Worm (Caenorhabditis elegans) whole organism, late embryonic: Measurements from ENCODE around the gene C41A3.2.

Experiments
- C38D4.7 ChIP-seq: fragments of 200-800 bp; sonication (Bioruptor generic); optimal IDR thresholded peaks from 2 replicates; lab custom pipeline; 2018; ENCODE audit warnings: mild to moderate bottlenecking, missing genetic modification characterization, moderate library complexity, missing compliant biosample characterization
- F13H6.1 ChIP-seq: sonication (generic microtip); optimal IDR thresholded peaks from 2 replicates; lab custom pipeline; 2016; ENCODE audit warnings: missing genetic modification characterization, missing compliant biosample characterization
- K09A11.1 ChIP-seq: sonication (generic microtip); optimal IDR thresholded peaks from 2 replicates; lab custom pipeline; 2017; ENCODE audit warnings: antibody characterized with exemption, mild to moderate bottlenecking, missing genetic modification characterization, missing compliant biosample characterization; ENCODE audit not compliant: insufficient read depth
- ama-1 ChIP-seq: fragments of 150-350 bp; optimal IDR thresholded peaks from 2 replicates; lab custom pipeline; 2014
- ceh-18 ChIP-seq: sonication (generic microtip); optimal IDR thresholded peaks from 2 replicates; lab custom pipeline; 2016; ENCODE audit warnings: missing genetic modification characterization, missing compliant biosample characterization
- ceh-19 ChIP-seq: fragments of 200-800 bp; sonication (Bioruptor generic); optimal IDR thresholded peaks from 2 replicates; lab custom pipeline; 2018; ENCODE audit warnings: mild to moderate bottlenecking, missing genetic modification characterization, missing compliant biosample characterization
- ceh-2 ChIP-seq: sonication (generic microtip); optimal IDR thresholded peaks from 2 replicates; lab custom pipeline; 2016; ENCODE audit warnings: missing genotype, missing genetic modification characterization, missing compliant biosample characterization
- ceh-24 ChIP-seq: sonication (generic microtip); optimal IDR thresholded peaks from 2 replicates; lab custom pipeline; 2016; ENCODE audit warnings: mild to moderate bottlenecking, missing genetic modification characterization, missing compliant biosample characterization
- ceh-30 ChIP-seq: fragments of 150-350 bp; optimal IDR thresholded peaks from 2 replicates; lab custom pipeline; 2014; ENCODE audit warnings: missing biosample characterization, missing genetic modification characterization
- ceh-31 ChIP-seq: sonication (generic microtip); optimal IDR thresholded peaks from 2 replicates; lab custom pipeline; 2016; ENCODE audit warnings: missing genetic modification characterization, missing compliant biosample characterization
- ceh-45 ChIP-seq: fragments of 200-800 bp; sonication (Bioruptor generic); IDR thresholded peaks from 2 replicates; pipeline ENCODE4 v1.3.6; 2022; ENCODE audit warnings: missing genetic modification reagents, missing genetic modification characterization, missing compliant biosample characterization
- che-1 ChIP-seq: sonication (generic microtip); optimal IDR thresholded peaks from 2 replicates; lab custom pipeline; 2016; ENCODE audit warnings: mild to moderate bottlenecking, missing genetic modification characterization, missing compliant biosample characterization
- dve-1 ChIP-seq: sonication (generic microtip); optimal IDR thresholded peaks from 2 replicates; lab custom pipeline; 2017; ENCODE audit warnings: antibody characterized with exemption, mild to moderate bottlenecking, missing genetic modification characterization, missing compliant biosample characterization
- elt-2 ChIP-seq: sonication (generic microtip); optimal IDR thresholded peaks from 2 replicates; lab custom pipeline; 2016; ENCODE audit warnings: missing genetic modification reagents, missing genetic modification characterization, missing compliant biosample characterization
- elt-4 ChIP-seq: sonication (generic microtip); optimal IDR thresholded peaks from 2 replicates; lab custom pipeline; 2016; ENCODE audit warnings: missing genetic modification characterization, missing compliant biosample characterization
- ets-4 ChIP-seq: sonication (generic microtip); optimal IDR thresholded peaks from 2 replicates; lab custom pipeline; 2016; ENCODE audit warnings: missing genetic modification characterization, missing compliant biosample characterization
- fax-1 ChIP-seq: sonication (generic microtip); optimal IDR thresholded peaks from 2 replicates; lab custom pipeline; 2016; ENCODE audit warnings: missing genotype, missing genetic modification characterization, missing compliant biosample characterization
- gmeb-2 ChIP-seq: sonication (generic microtip); optimal IDR thresholded peaks from 2 replicates; lab custom pipeline; 2016; ENCODE audit warnings: missing genetic modification characterization, inconsistent platforms, missing compliant biosample characterization
- hlh-15 ChIP-seq: sonication (generic microtip); optimal IDR thresholded peaks from 2 replicates; lab custom pipeline; 2016; ENCODE audit warnings: missing genetic modification characterization, missing compliant biosample characterization
- hlh-30 ChIP-seq: sonication (generic microtip); optimal IDR thresholded peaks from 2 replicates; lab custom pipeline; 2017; ENCODE audit warnings: antibody characterized with exemption, missing genetic modification characterization, missing compliant biosample characterization; ENCODE audit not compliant: insufficient read depth
- lim-6 ChIP-seq: sonication (generic microtip); optimal IDR thresholded peaks from 2 replicates; lab custom pipeline; 2016; ENCODE audit warnings: missing genetic modification characterization, missing compliant biosample characterization
- madf-2 ChIP-seq: sonication (generic microtip); optimal IDR thresholded peaks from 2 replicates; lab custom pipeline; 2017; ENCODE audit warnings: missing genetic modification characterization, missing compliant biosample characterization
- mec-3 ChIP-seq: sonication (generic microtip); optimal IDR thresholded peaks from 2 replicates; lab custom pipeline; 2016; ENCODE audit warnings: borderline replicate concordance, missing genetic modification characterization, missing compliant biosample characterization
- nfya-1 ChIP-seq: sonication (generic microtip); optimal IDR thresholded peaks from 2 replicates; lab custom pipeline; 2017; ENCODE audit warnings: missing genetic modification characterization, mild to moderate bottlenecking, missing compliant biosample characterization, antibody characterized with exemption, moderate library complexity
- nhr-232 ChIP-seq: sonication (generic microtip); optimal IDR thresholded peaks from 2 replicates; lab custom pipeline; 2016; ENCODE audit warnings: missing genetic modification characterization, missing compliant biosample characterization
- pag-3 ChIP-seq: sonication (generic microtip); optimal IDR thresholded peaks from 2 replicates; lab custom pipeline; 2016; ENCODE audit warnings: missing compliant biosample characterization, missing genetic modification characterization, borderline replicate concordance
- pat-9 ChIP-seq: fragments of 200-800 bp; sonication (Bioruptor generic); optimal IDR thresholded peaks from 2 replicates; lab custom pipeline; 2018; ENCODE audit warnings: mild to moderate bottlenecking, missing genetic modification characterization, moderate library complexity, missing compliant biosample characterization
- pax-1 ChIP-seq: fragments of 150-350 bp; optimal IDR thresholded peaks from 2 replicates; lab custom pipeline; 2014; ENCODE audit warnings: missing biosample characterization, missing genetic modification characterization
- pha-2 ChIP-seq: sonication (generic microtip); optimal IDR thresholded peaks from 2 replicates; lab custom pipeline; 2017; ENCODE audit warnings: mild to moderate bottlenecking, missing genetic modification characterization, missing compliant biosample characterization
- rnt-1 ChIP-seq: sonication (generic microtip); optimal IDR thresholded peaks from 2 replicates; lab custom pipeline; 2016; ENCODE audit warnings: missing genetic modification characterization, missing compliant biosample characterization
- sdc-2 ChIP-seq: sonication (generic microtip); optimal IDR thresholded peaks from 2 replicates; lab custom pipeline; 2016; ENCODE audit warnings: missing genotype, missing genetic modification characterization, missing compliant biosample characterization
- sox-2 ChIP-seq: fragments of 200-800 bp; sonication (Bioruptor generic); IDR thresholded peaks from 2 replicates; pipeline ENCODE4 v1.3.6; 2022; ENCODE audit warnings: missing genetic modification reagents, missing genetic modification characterization, missing compliant biosample characterization
- sox-4 ChIP-seq: sonication (generic microtip); optimal IDR thresholded peaks from 2 replicates; lab custom pipeline; 2017; ENCODE audit warnings: mild to moderate bottlenecking, missing genetic modification characterization, inconsistent platforms, missing compliant biosample characterization
- syd-9 ChIP-seq: sonication (generic microtip); optimal IDR thresholded peaks from 2 replicates; lab custom pipeline; 2016; ENCODE audit warnings: mild to moderate bottlenecking, missing genetic modification characterization, moderate library complexity, missing compliant biosample characterization
- tbx-7 ChIP-seq: sonication (generic microtip); optimal IDR thresholded peaks from 2 replicates; lab custom pipeline; 2016; ENCODE audit warnings: missing genotype, missing genetic modification characterization, missing compliant biosample characterization
- ttx-3 ChIP-seq: sonication (generic microtip); optimal IDR thresholded peaks from 2 replicates; lab custom pipeline; 2016; ENCODE audit warnings: missing genetic modification reagents, missing genetic modification characterization, missing compliant biosample characterization
- unc-3 ChIP-seq, 2 experiments: fragments of 200-800 bp in 1 of 2; sonication (Bioruptor generic) in 1 of 2; sonication (generic microtip) in 1 of 2; conservative IDR thresholded peaks in 1 of 2; optimal IDR thresholded peaks in 1 of 2; 2 replicates each; pipeline versions ENCODE4 v1.3.6 to Lab custom; 2016 to 2022; ENCODE audit warnings: missing compliant biosample characterization in 2 of 2, missing genetic modification characterization in 2 of 2, missing genetic modification reagents in 1 of 2
- ztf-16 ChIP-seq: sonication (generic microtip); optimal IDR thresholded peaks from 2 replicates; lab custom pipeline; 2017; ENCODE audit warnings: missing genetic modification characterization, missing compliant biosample characterization

C41A3.2 gene

DNA sequence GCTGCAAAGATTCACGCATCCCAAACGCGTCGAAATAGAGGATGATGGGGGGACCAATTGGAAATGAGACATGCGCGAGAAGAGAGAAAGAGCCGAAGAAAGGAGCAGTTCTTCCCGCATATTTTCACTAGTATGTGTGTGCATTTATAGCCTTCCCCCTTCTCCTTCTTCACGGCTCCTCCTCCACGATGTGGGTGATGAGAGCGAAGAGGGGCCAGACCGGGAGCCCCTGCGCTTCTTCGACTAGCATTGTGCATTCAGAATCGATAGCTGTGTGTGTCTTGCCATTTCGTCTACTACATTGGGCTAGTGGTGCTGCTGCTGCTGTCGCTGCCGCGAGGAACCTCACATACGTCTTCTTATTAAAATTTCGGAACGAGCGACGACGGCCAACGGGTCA lies 45.9 kb downstream of the C41A3.2 start, which contains the start of gene jkk-1 (continued):
- TF ChIP-seq che-1 (tag; lab: Kevin White, UChicago) = no peak
- no peak for TF ChIP-seq unc-3 (GFP tag; conservative IDR thresholded peaks at IDR 0.05; lab: Robert Waterston, UW)
- TF ChIP-seq unc-3 (tag; optimal IDR thresholded peaks at IDR 0.05; lab: Kevin White, UChicago) = no peak
- TF ChIP-seq dve-1 (tag; lab: Kevin White, UChicago) = no peak
- TF ChIP-seq ztf-16 = no peak
- peak; percentile 68 for TF ChIP-seq sdc-2 (tag; lab: Kevin White, UChicago)
- no peak for TF ChIP-seq elt-4
- TF ChIP-seq pha-2 (tag; lab: Kevin White, UChicago) = no peak
- TF ChIP-seq hlh-15 (tag; lab: Kevin White, UChicago) = no peak
- TF ChIP-seq ttx-3 (tag; lab: Kevin White, UChicago) = no peak
- no peak for TF ChIP-seq pag-3
- no peak for TF ChIP-seq sox-4 (tag; lab: Kevin White, UChicago)
- no peak for TF ChIP-seq pat-9 (tag; lab: Kevin White, UChicago)
- no peak for TF ChIP-seq elt-2 (tag; lab: Kevin White, UChicago)
- no peak for TF ChIP-seq syd-9 (tag; lab: Kevin White, UChicago)
- no peak for TF ChIP-seq ceh-2 (tag; lab: Kevin White, UChicago)
- TF ChIP-seq tbx-7 (tag; lab: Kevin White, UChicago) = no peak
- no peak for TF ChIP-seq mec-3 (tag; lab: Kevin White, UChicago)
- no peak for TF ChIP-seq ama-1 (lab: Kevin White, UChicago)
- no peak for TF ChIP-seq ceh-24 (tag; lab: Kevin White, UChicago)
- TF ChIP-seq lim-6 (tag; lab: Kevin White, UChicago) = no peak
- TF ChIP-seq C38D4.7 (GFP tag; lab: Kevin White, UChicago) = no peak
- peak; percentile 64 for TF ChIP-seq ceh-31 (tag; lab: Kevin White, UChicago)
- no peak for TF ChIP-seq rnt-1 (tag; lab: Kevin White, UChicago)
- no peak for TF ChIP-seq ceh-30 (tag; lab: Kevin White, UChicago)
- TF ChIP-seq sox-2 (GFP tag; lab: Robert Waterston, UW) = no peak
- TF ChIP-seq ceh-19 = peak; percentile 44
- TF ChIP-seq pax-1 (tag; lab: Kevin White, UChicago) = no peak
- no peak for TF ChIP-seq hlh-30 (tag; lab: Kevin White, UChicago)
- no peak for TF ChIP-seq K09A11.1
- TF ChIP-seq nhr-232 (tag; lab: Kevin White, UChicago) = no peak
- no peak for TF ChIP-seq fax-1 (tag; lab: Kevin White, UChicago)
- no peak for TF ChIP-seq gmeb-2 (tag; lab: Kevin White, UChicago)
- TF ChIP-seq ceh-45 (GFP tag; lab: Robert Waterston, UW) = no peak
- no peak for TF ChIP-seq ceh-18 (tag; lab: Kevin White, UChicago)
- no peak for TF ChIP-seq madf-2 (tag; lab: Kevin White, UChicago)
- TF ChIP-seq, all 69 proteins: peak for 10

DNA sequence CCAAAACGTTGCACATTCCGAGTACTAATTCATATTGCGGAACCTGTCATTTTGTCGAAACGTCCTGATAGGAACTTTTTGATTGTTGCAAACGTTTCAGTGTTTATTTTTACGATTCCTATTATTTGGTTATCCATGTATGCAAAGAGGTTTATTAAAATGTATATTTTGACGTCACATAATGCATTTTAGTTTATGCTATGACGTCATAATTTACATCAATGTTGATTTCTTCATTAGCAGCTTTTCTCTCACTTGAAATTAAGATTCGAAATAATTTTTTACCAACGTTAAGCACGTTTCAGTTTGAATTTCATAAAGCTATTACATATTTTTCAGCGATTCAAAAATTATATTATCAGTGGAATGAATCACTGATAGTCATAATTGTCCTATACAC lies 47.5 kb downstream of the C41A3.2 start:
- TF ChIP-seq F13H6.1 (tag; lab: Kevin White, UChicago) (no peak), sox-4 (tag; lab: Kevin White, UChicago) (no peak), ets-4 (tag; lab: Kevin White, UChicago) (no peak), fax-1 (tag; lab: Kevin White, UChicago) (no peak), hlh-15 (tag; lab: Kevin White, UChicago) (no peak), nfya-1 (tag; lab: Kevin White, UChicago) (no peak)

ce11 chrX:5365437-5365836 lies 48.7 kb downstream of the C41A3.2 start, which contains the start of gene F35C8.5:
F35C8.5 (plus strand) TSS chrX:5365813.
- TF ChIP-seq unc-3 (GFP tag; conservative IDR thresholded peaks at IDR 0.05; lab: Robert Waterston, UW) (no peak), unc-3 (tag; optimal IDR thresholded peaks at IDR 0.05; lab: Kevin White, UChicago) (no peak), elt-2 (tag; lab: Kevin White, UChicago) (peak; percentile 5)
- TF ChIP-seq, all 69 proteins: peak for 1
